Worm (Caenorhabditis elegans) whole organism, dauer: ENCODE results near the gene gar-2.

ENCODE experiments used
- unc-62 ChIP-seq: sonication (generic microtip); optimal IDR thresholded peaks from 2 replicates; lab custom pipeline; 2017; ENCODE audit warnings: missing biosample characterization, missing genetic modification reagents, missing genetic modification characterization

gar-2 gene

DNA sequence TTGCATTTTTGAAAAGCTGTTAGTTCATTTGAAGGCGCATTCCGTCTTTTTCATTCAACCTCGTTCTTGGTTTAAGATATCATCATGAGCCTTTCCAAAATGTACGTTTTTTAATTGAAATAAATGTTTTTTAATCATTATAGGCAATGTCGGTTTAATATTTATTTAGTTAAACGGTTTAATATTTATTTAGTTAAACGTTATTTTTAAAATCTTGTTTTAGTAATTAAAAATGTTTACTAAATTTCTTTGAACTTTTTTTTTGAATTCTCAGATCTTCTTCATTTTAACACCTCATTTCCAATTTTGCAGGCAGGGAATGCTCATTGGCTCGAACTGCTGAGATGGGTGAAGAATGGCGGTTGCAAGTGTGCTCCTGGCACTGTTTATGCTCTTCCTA, at the start of gene gar-2:
gar-2 (plus strand) TSS at position 301 of the 400 bp plus-strand sequence.
- no peak for TF ChIP-seq unc-62 (GFP tag; lab: Kevin White, UChicago)

DNA sequence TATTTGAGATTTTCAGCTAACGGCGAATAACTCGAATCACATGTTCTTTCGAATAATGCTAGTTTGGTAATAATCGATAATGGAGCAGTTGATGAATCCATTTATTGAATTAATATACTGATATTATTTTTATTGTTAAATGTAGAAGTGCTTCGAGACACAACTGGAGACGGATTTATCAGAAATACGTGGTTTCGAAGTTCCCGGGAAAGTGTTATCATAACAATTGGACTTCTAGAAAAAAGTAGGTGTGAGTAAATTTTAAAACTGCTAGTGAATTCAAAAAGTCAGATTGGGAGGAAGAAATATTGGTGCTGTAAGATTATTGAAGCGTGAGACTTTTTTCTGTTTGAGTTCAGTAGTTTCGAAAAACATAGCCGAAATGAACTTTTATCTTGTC, 49.1 kb upstream of the gar-2 start, which contains the start of gene srg-2:
srg-2 (minus strand) TSS at position 101 of the 400 bp plus-strand sequence.
- no peak for TF ChIP-seq unc-62 (GFP tag; lab: Kevin White, UChicago)

DNA sequence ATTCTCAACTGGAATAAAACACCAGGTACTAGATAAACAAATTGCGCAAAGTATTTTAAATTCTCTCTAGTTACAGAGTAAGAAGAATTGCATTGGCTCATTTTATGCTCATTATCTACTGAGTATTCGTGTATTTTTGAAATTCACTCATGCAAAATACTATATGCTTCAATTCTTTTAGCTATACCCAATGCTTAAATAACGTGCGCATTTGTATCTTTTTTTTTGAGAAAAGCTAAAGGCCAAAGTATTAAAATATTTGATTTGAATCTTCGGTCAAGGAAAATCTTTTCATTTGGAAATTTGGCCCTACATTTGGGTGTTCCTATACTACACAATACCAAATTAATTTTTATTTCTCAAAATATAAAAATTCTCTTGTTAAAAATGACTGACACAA, 47.2 kb upstream of the gar-2 start, which contains the start of gene srg-4:
srg-4 (minus strand) TSS at position 101 of the 400 bp plus-strand sequence.
- TF ChIP-seq unc-62 (GFP tag; lab: Kevin White, UChicago), result no peak

DNA sequence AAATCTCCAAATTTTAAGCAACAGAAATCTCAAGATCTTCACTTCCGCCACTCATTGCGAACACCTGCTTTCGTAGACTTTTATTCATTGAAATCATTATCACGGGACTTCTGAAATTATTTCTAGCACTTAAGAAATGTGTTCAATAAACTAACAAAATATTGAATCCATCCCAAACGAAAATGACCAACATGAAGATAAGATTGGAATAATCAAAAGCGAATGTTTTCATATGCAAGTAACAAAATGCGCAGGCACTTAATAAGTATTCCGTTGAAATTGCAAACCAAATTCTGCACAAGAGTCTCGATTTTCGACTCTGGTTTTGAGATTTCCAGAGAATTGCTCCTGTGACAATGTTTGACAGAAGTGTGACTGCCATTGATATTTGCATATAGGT, 44.7 kb upstream of the gar-2 start, which contains the start of gene srg-5:
srg-5 (minus strand) TSS at position 101 of the 400 bp plus-strand sequence.
- no peak for TF ChIP-seq unc-62 (GFP tag; lab: Kevin White, UChicago)

DNA sequence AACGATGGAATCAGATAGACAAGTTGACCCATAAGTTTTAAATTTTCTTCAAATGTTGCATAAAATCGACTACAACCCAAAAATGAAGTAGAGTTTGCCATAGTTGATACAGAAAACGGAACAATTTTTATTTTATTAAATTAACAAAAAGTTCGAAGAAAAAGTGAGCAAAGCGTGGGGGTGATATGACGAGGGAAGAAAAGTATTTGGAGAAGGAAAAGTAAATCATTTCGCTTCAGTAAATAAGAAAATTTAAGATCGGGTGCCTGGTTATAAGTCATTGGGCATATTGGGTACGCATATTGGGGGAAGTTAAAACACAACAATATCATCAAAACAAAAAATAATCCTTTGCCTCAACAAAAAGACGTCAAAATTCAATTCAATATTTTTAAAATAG, 43.3 kb upstream of the gar-2 start, which contains the start of gene srg-6:
srg-6 (minus strand) TSS at position 101 of the 400 bp plus-strand sequence.
- TF ChIP-seq unc-62 (GFP tag; lab: Kevin White, UChicago), result no peak

DNA sequence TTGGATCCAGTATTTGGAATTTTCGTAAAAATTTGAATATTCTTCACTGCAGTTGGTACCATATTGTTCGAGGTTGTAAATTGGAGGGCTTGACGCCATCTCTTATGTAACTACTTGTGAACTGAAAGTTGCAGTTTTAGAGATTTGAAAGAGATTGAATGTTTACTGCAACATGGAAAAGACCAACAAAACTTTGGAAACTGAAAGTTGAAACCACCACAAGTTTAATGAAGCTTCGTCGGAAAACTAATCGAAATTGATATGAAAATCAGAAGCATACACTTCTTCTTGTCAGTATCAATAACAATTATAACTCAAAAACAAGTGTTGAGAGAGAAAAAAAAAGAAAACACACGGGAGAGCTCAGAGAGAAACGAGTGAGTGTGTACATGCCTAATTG, 41.1 kb upstream of the gar-2 start, which contains the start of gene srg-7:
srg-7 (minus strand) TSS at position 101 of the 400 bp plus-strand sequence.
- no peak for TF ChIP-seq unc-62 (GFP tag; lab: Kevin White, UChicago)

DNA sequence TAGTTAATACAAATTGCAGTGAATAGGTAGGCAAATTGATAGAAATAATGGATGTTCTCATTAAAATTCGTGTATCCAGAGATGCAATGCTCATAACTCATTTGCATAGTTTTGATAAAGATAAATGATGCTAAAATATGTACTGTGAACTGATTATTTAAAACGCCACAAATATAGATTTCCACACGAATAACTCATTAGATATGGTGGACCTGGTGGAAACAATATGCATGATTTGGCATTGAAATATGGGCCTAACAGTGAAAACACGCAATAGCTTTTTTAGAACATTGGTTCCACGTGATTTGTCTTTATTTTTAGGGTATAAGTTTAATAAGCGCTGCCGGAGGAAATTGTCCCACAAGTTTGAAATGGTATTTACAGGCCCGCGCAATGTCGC, 38.9 kb upstream of the gar-2 start, which contains the start of gene srg-3:
srg-3 (minus strand) TSS at position 101 of the 400 bp plus-strand sequence.
- TF ChIP-seq unc-62 (GFP tag; lab: Kevin White, UChicago), result no peak

DNA sequence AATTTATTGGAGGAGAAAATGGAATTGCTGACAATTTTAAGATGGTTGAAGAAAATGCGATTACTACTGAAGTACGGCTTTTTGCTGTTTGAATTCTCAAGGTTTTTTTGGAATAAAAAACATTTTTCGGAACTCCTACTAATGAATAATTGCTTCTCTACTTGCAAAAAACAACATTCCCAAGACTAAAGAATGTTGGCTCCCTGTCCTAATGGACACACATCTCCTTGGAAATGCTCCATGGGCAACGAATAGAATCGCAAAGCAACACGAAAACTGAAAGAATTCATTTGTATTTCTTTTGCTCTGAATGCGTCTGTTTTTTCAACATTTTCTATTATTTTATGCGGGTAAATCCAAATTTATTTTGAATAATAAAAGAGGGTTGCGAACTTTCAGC, 36.3 kb upstream of the gar-2 start, which contains the start of gene C18F10.2:
C18F10.2 (plus strand) TSS at position 301 of the 400 bp plus-strand sequence.
- TF ChIP-seq unc-62 (GFP tag; lab: Kevin White, UChicago), result no peak

DNA sequence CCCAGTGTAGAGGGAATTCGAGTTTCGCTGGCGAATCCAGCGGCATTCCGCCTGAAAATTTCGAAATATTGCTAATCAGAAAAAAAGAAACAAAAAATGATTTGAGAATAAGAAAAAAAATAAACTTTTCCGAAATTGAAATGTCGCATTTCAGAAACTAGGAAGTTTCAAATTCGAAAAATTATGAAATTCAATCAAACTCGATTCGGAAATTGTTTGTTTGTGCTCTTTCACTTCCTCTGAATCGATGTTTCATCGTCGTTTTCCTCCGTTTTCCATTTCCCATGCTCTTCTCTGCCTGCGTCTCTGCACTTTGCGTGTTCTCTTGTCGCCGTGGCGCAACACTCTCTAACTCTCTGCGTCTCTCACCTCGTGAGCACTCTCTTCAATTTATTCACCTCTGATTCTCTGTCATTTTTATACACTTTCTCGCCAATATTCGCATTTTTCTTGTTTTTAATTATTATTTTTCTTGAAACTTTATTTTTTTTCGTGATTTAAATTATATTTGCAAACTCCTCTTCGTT, 30.8 kb upstream of the gar-2 start, which contains the start of gene C18F10.7:
C18F10.7 (minus strand) TSS at position 51 of the 527 bp plus-strand sequence.
- no peak for TF ChIP-seq unc-62 (GFP tag; lab: Kevin White, UChicago)

DNA sequence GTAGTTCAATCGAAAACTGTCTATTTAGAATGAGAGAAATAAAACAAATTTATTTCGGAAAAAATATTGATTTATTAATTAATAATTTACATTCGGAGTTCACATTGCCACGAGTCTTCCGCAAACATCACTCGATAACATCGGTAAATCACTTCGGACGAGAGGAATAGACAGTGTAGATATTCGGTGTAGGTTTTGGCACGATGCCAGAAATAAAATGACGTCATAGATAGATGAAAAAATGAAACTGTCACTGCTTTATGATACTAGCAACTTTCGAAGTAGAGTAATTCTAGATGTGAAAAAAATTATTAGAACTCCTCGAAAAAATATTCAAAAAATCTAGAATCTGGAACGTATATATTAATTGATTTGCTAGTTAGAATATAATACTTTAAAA, 29.7 kb upstream of the gar-2 start:
- no peak for TF ChIP-seq unc-62 (GFP tag; lab: Kevin White, UChicago)

DNA sequence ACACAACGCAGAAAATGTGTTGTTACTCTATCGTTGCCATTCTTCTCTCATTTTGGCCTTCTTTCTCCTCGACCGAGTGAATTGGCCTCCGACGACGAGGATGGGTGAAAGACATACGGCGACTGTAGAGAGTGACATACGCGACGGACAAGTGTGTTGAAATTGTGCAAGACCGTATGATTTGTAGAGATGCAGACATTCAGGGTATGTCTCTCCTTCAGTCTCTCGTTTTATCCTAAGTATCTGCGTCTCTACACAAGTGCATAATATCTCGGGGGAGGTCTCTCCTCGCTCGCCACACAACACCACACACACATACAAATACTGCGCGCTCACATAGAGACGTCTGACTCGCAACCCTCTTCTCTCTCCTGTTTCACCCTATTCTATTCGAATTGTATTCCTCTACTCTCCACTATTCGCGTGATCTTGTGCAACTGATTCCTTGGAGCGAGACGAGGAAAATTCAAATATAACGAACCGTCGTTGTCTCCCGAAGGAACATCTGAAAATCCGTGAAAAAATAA, 29.0 kb upstream of the gar-2 start, which contains the start of gene hmg-1.2:
hmg-1.2 (plus strand) TSS at position 311 of the 527 bp plus-strand sequence.
- TF ChIP-seq unc-62 (GFP tag; lab: Kevin White, UChicago), result no peak

DNA sequence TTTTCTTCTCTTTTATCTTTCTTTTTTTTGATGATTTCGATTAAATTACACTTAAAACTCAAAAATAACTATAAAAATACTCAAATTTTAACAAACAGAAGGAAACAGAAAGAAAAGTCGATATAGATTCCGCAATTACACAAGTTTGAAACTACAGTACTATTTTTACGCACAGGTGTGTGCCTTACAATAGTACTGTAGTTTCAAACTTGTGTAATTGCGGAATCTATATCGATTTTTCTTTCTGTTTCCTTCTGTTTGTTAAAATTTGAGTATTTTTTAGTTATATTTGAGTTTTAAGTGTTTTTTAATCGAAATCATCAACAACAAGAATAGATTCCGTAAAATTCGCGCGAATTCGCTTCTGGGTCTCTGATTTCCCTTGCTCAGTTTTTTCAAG, 26.1 kb upstream of the gar-2 start:
- no peak for TF ChIP-seq unc-62 (GFP tag; lab: Kevin White, UChicago)

DNA sequence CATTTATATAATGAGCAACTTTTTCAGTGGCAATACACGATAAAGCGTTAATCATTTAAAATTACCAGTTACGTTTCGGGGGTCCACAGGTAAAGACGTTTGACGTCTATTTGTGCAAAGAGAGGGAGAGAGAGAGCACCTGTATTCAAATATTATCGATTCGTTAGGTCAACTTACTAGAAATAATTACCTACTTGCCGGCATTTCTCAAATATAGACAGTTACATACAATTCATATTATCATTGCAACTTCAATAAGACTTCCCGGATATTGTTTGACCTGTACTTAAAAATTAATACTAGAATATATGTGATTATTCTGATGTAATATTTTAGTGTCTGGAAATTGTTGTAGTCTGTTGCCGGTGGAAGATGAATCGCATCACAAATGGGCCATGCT, 23.3 kb upstream of the gar-2 start, which contains the start of gene gadr-3:
gadr-3 (minus strand) TSS at position 101 of the 400 bp plus-strand sequence.
- no peak for TF ChIP-seq unc-62 (GFP tag; lab: Kevin White, UChicago)

DNA sequence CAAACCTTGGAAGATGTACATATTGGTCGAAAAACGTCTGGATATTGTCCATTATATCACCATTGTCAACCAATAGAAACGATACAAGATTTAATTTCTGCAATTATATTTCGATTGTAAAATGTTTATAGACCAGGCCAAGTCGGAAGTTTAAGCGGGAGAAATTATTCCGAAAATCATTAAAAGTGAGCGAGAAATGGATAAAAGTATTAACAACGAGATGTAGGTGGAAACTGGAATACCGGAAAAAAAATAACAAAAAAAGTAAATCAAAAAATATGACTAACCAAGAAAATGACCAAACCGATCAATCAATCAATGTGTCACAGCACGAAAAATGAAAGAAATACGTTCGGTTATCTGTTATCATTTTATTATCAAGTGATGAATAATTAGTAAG, 22.0 kb upstream of the gar-2 start, which contains the start of gene F47D12.6:
F47D12.6 (minus strand) TSS at position 101 of the 400 bp plus-strand sequence.
- no peak for TF ChIP-seq unc-62 (GFP tag; lab: Kevin White, UChicago)

DNA sequence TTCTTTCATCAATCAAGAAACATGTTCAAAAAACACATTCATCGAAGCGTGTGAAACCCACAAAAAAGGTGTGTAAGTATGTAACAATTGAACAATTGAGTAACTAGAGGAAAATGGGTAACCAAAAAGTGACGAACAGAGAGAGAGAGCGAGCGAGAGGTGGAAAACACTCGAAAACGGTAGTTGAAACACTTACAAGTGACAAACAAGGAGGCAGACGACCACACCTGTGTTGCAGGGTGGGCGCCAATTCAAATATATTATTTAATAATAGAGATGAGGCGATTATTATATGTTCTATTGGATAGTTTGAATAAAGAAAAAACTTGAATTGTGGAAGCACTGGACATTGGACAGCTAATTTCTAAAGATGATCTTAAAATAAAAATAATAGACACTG, 19.8 kb upstream of the gar-2 start:
- no peak for TF ChIP-seq unc-62 (GFP tag; lab: Kevin White, UChicago)

DNA sequence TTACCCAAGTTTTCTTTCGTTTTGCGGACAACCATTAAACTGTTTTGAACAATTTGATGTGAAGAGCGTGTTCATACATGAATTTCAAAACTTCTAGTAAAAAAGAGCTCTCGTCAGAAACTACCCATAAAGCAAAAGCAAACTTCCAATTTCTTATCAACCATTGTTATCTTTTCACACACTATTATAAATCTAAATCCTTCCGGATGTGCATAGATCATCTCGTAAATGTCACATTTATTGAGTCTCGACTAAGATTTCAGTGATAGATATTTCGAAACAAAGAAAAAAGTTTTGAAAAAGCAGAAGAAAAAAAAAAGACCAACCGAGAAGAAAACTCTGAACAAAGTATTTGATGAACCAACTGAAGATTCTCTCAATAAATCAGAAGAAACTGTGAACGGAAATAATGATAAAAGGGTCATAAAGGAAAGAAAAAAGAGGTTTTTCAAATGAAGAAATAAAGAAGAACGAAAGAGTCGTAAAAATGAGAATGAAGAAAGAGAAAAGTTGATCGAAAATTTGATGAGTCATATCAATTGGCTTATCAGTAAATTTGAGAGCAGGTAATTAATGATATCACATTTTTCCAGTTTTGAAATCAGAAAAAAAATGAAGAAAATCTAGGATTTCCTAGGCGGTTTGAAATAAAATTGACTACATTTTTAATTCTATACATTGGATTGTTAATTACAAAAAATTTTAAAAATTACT, 18.5 kb upstream of the gar-2 start:
- TF ChIP-seq unc-62 (GFP tag; lab: Kevin White, UChicago), result no peak
